Fruit fly (Drosophila melanogaster) whole organism: ENCODE measurements around the gene ATPsyngamma.

Experiments used
- CG8478 ChIP-seq: fragments of >200 bp; optimal IDR thresholded peaks from 2 replicates; lab custom pipeline; 2018; ENCODE audit warnings: inconsistent platforms
- Dll ChIP-seq: fragments of >200 bp; optimal IDR thresholded peaks from 2 replicates; lab custom pipeline; 2017
- EcR ChIP-seq, 2 experiments: fragments of >200 bp; optimal IDR thresholded peaks; 2 replicates each; lab custom pipeline; 2017; ENCODE audit warnings: missing biosample characterization in 2 of 2, missing genetic modification characterization in 2 of 2, missing genetic modification reagents in 2 of 2
- pan ChIP-seq: fragments of >200 bp; optimal IDR thresholded peaks from 2 replicates; lab custom pipeline; 2017
- psq ChIP-seq: fragments of >200 bp; optimal IDR thresholded peaks from 2 replicates; lab custom pipeline; 2017
- usp ChIP-seq: fragments of >200 bp; optimal IDR thresholded peaks from 2 replicates; lab custom pipeline; 2017; ENCODE audit warnings: missing biosample characterization, missing genetic modification characterization, mixed read lengths

The ATPsyngamma gene

DNA sequence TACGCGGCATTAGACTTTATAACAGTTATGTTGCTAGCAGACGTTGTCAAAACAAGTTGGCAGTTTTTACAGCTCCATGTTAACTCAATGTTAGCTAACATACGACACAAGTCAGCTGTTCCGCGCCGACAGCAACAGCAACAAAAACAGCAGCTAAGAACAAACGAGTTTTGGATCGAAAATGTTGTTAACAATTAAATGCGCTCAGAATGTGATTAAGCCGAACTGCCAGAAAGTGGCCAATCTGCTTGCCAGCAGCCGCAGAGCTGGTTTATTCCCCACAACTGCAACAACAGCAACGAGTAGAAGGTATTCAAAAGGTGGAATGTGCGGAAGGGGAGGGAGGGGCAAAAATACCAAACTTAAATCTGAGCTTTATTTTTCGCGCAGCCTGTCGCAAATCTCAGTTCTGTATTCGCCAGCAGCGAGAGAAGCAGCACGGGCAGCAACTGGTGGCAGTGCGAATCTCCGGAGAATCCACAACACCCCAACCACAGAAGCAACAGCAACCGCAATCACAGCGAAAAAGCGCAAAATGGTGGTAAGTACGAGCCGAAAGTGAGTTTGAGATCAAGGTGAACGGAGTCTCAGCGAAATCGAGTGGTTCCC, 25.8 kb downstream of the ATPsyngamma start, which contains the start of gene Pcd:
Gene Pcd, plus strand, starts transcription at position 116 of the 609 bp plus-strand sequence.
- no peak for TF ChIP-seq Dll (lab: Kevin White, UChicago)
- TF ChIP-seq EcR (GFP tag; optimal IDR thresholded peaks at IDR 0.05; lab: Kevin White, UChicago) = no peak
- no peak for TF ChIP-seq psq (lab: Kevin White, UChicago)
- TF ChIP-seq usp (GFP tag; lab: Kevin White, UChicago) = no peak
- no peak for TF ChIP-seq CG8478
- TF ChIP-seq pan (lab: Kevin White, UChicago) = no peak

DNA sequence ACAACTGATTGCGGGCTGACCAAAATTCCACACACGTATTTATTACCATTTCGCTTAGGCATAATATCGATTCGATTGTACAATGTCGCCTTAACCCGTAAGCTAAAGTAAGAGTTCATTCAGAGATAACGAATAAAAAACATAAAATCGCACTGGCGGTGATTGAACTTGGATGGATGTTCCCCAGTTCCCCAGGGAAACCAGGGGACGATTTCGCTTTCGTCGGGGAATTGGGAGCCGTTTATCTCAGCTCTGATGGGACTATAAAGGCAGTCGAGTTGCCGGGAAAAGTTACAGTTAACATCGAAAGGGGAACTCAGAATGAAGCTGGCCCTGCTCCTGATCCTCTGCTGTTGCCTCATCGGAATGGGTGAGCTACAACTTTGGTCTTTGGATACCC, 26.7 kb downstream of the ATPsyngamma start, which contains the start of gene CG34296:
Gene CG34296, plus strand, starts transcription at position 301 of the 400 bp plus-strand sequence.
- TF ChIP-seq EcR (GFP tag; optimal IDR thresholded peaks at IDR 0.05; lab: Kevin White, UChicago) (no peak), pan (lab: Kevin White, UChicago) (no peak), CG8478 (no peak), usp (GFP tag; lab: Kevin White, UChicago) (no peak), psq (lab: Kevin White, UChicago) (no peak), Dll (lab: Kevin White, UChicago) (no peak)

DNA sequence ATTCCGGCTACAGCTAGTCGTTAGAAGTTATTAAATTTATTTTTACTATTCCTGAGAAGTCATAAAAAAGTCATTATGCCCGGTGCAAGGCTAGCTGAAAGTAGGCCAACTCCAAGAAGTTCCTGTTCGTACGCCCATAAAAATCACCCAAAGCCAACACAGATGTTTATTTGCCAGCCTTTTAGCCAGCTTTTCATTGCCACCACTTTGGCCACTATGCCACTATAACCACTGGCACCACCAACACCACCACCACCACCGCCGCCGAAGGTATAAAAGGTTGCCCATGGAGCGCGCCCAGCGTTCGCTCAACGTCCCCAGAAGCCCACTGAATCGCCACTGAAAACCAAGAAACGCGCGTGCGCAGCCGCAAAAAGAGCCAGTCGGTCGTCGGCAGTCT, 30.6 kb downstream of the ATPsyngamma start, which contains the start of gene CG15506:
Gene CG15506, plus strand, starts transcription at position 301 of the 400 bp plus-strand sequence.
- TF ChIP-seq usp (GFP tag; lab: Kevin White, UChicago) = no peak
- TF ChIP-seq EcR (GFP tag; optimal IDR thresholded peaks at IDR 0.05; lab: Kevin White, UChicago) = no peak
- TF ChIP-seq Dll (lab: Kevin White, UChicago) = no peak
- TF ChIP-seq psq (lab: Kevin White, UChicago) = no peak
- TF ChIP-seq CG8478 = no peak
- TF ChIP-seq pan (lab: Kevin White, UChicago) = no peak

DNA sequence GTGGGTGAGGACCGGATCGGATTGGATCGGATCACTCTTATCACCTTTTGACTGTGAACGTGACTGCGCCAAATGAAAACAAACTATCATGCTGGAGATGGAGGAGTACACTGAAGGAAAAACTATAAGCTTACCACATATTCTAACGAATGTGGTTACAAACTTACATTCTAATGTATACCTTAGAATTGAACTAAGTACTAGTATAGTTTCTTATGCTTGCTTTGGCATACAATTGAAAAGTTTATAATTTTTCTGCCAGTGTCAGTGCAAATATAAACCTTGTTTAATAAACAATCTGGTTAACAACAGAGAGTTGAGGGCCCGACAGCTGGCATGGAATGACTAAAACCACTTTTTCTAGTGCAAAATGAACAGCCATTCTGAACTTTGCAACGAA, 31.4 kb downstream of the ATPsyngamma start:
- TF ChIP-seq Dll (lab: Kevin White, UChicago) (no peak), usp (GFP tag; lab: Kevin White, UChicago) (no peak)

DNA sequence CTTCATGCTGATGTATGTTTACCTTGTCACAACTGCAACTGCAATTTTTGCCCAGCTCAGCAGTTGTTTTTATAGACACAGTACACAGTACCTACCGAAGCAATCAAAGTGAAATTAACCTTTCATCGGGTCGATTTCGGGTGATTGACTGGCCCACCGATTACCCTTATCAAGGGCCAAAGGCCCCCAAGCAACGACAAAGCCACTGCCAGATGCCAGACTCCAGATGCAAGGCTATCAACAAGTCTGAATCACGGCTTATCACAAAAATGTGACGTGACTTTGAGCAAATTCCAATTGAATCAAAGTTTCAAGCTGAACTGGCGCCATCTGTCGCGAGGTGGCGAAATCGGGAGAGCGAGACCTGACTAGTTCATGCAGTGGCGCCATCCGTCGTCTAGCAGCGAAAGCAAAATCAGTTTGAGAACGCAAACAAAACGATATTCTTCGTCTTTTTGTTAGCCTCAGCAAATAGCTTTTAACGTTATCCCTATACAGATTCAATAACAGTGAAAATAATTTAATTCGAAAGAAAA, 32.1 kb downstream of the ATPsyngamma start, which contains the start of gene Obp99b:
Gene Obp99b, minus strand, starts transcription at position 115 of the 536 bp plus-strand sequence.
- TF ChIP-seq usp (GFP tag; lab: Kevin White, UChicago) (no peak), Dll (lab: Kevin White, UChicago) (no peak), EcR (GFP tag; optimal IDR thresholded peaks at IDR 0.05; lab: Kevin White, UChicago) (no peak)

DNA sequence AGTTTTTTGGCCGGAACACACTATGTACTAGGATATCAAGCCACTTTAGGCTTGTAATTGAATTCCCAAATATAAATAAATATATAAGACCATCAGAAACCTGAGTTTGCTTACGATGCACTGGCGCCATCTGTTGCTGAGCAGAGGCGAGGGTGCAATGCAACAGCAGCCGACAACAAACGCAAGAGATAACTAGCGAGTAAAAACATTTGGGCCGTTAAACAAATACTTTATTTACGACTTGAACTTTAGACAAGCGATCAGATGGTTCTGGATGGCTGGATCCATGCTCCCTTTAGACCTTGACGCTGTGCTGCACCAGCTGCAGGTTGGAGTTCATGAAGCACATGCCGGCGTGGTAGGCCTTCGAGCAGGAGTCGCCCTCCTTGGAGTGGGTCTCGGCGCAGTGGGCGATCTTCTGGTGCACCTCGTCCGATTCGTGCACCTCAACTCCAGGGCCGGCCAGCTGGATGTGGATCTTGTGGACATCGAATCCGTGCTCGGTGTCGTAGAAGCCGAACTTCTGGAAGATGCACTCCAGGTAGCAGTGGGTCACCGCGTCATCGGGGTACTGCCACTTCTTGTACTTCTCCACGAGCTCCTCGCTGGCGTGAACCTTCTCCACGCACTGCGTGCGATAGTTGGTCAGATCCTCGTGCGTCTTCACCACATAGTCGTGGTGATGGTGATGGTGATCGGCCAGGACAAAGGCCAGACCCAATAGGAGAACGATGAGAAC, 32.8 kb downstream of the ATPsyngamma start:
- TF ChIP-seq EcR (GFP tag; optimal IDR thresholded peaks at IDR 0.05; lab: Kevin White, UChicago) (no peak), pan (lab: Kevin White, UChicago) (no peak), CG8478 (no peak), usp (GFP tag; lab: Kevin White, UChicago) (no peak), psq (lab: Kevin White, UChicago) (no peak), Dll (lab: Kevin White, UChicago) (no peak)

DNA sequence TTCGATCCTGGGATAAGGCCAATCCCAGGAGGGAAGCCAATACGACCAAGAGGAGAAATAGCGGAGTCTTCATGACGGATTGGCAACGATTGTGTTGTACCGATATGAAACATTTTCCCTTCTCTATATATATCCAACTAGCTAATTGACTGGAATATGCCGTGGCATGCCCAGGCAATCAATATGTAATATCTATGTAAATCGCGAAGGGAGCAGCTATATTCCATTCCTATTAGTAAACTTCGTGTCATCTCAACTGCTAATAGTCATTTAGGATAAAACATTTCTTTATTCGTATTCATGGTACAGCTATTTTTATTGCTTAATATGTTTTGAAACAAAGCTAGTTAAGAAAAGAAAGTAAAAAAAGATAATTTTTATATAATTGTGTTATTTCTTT, 33.7 kb downstream of the ATPsyngamma start, which contains the start of gene Dup99B:
Gene Dup99B, minus strand, starts transcription at position 101 of the 400 bp plus-strand sequence.
- no peak for TF ChIP-seq psq (lab: Kevin White, UChicago)
- TF ChIP-seq Dll (lab: Kevin White, UChicago) = no peak
- no peak for TF ChIP-seq EcR (GFP tag; optimal IDR thresholded peaks at IDR 0.05; lab: Kevin White, UChicago)
- no peak for TF ChIP-seq CG8478
- no peak for TF ChIP-seq pan (lab: Kevin White, UChicago)

DNA sequence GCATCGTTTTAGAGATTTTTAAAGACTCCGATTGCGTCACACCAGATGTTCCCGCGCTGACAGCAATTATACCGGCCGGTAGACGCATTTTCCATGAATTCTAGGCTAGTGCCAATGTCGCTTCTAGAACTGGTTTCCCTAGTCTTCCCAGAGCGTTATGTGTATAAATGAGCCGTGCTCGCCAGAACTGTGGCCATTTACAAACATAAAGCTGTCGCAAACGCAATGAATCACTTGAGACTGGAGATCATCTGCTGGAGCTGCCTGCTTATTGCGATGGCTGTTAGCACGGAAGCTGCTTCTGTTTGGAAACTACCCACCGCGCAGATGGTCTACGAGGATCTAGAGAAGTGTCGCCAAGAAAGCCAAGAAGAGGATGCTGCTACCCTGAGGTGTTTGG, 34.6 kb downstream of the ATPsyngamma start, which contains the start of gene Obp99d:
Gene Obp99d, plus strand, starts transcription at position 192 of the 400 bp plus-strand sequence.
- TF ChIP-seq usp (GFP tag; lab: Kevin White, UChicago) = no peak
- TF ChIP-seq pan (lab: Kevin White, UChicago) = no peak
- no peak for TF ChIP-seq EcR (GFP tag; optimal IDR thresholded peaks at IDR 0.05; lab: Kevin White, UChicago)
- no peak for TF ChIP-seq CG8478
- TF ChIP-seq Dll (lab: Kevin White, UChicago) = no peak

DNA sequence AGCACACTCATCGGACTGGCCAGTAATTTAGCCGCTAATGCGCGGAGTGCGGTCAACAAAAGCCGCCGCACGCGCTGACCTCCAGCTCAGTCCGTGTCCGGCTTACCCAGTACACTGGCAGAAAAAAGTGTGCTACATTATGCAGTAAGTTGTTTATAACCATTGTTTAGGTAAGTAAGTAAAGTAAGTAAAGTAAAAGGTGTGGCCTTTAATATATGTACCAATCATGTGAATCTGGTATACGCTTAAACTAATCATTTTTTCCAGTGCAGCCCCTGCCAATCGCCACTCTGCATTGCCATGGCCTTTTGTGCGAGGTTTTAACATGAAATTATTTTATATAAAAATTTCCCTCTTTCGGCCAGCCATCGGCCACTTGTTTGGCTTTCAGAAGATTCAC, 37.5 kb downstream of the ATPsyngamma start:
- no peak for TF ChIP-seq pan (lab: Kevin White, UChicago)
- TF ChIP-seq usp (GFP tag; lab: Kevin White, UChicago) = no peak
- TF ChIP-seq CG8478 = no peak
- TF ChIP-seq psq (lab: Kevin White, UChicago) = no peak
- TF ChIP-seq Dll (lab: Kevin White, UChicago) = no peak
- TF ChIP-seq EcR (GFP tag; optimal IDR thresholded peaks at IDR 0.05; lab: Kevin White, UChicago) = no peak

DNA sequence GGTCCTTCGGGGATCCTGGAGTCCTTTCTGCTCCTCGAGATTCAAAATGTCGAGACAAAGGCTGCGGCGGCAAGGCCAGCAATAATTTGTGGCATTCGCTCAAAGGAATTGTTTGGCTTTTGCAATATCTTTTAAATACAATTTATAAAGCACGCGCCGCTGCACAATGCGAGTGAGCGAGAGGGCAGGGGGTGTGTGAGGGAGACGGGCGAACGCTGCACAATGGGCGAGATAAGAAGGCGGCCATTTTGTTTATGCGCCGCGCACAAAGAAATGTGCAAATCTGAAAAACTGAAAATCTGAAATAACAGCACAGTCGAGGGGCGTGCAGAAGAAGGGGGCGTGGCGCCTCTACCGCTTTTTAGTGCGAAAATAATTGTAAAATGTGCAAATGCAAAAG, 40.6 kb downstream of the ATPsyngamma start:
- no peak for TF ChIP-seq pan (lab: Kevin White, UChicago)
- no peak for TF ChIP-seq EcR (GFP tag; optimal IDR thresholded peaks at IDR 0.05; lab: Kevin White, UChicago)
- no peak for TF ChIP-seq CG8478

DNA sequence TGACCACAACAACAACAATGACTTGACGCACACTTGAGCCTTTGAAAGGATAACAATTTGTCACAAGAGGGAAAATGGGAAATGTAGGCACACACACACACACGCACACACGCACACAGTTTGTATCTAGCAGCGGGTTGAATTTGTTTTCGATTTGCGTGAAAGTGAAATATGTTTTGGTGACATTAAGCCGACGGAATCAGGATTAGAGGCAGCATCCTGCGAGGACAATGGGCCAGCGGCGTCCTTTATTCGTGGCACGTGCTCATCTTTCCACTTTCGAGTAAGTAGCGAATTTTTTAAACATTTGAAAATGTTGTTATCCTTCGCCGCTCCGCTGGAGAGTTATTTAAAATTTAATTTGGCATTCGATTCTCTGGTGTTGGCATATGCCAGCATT, 41.7 kb downstream of the ATPsyngamma start:
- TF ChIP-seq pan (lab: Kevin White, UChicago) = no peak
- no peak for TF ChIP-seq CG8478
- no peak for TF ChIP-seq psq (lab: Kevin White, UChicago)
- TF ChIP-seq EcR (GFP tag; optimal IDR thresholded peaks at IDR 0.05; lab: Kevin White, UChicago) = no peak
- no peak for TF ChIP-seq usp (GFP tag; lab: Kevin White, UChicago)
- TF ChIP-seq Dll (lab: Kevin White, UChicago) = no peak
